Fruit fly (Drosophila melanogaster) whole organism, embryonic: ENCODE results near the gene Ccp84Ac.

Experiments used
- B-H2 ChIP-seq: fragments of 200-800 bp; sonication (Bioruptor generic); optimal IDR thresholded peaks from 2 replicates; lab custom pipeline; 2018; ENCODE audit warnings: missing biosample characterization, mild to moderate bottlenecking, missing genetic modification characterization
- Blimp-1 ChIP-seq: fragments of 200-800 bp; sonication (Bioruptor generic); optimal IDR thresholded peaks from 3 replicates; lab custom pipeline; 2018; ENCODE audit warnings: missing biosample characterization, missing genetic modification characterization, mild to moderate bottlenecking, moderate library complexity, missing genetic modification reagents
- CG10274 ChIP-seq: fragments of 200-800 bp; sonication (Bioruptor generic); optimal IDR thresholded peaks from 3 replicates; lab custom pipeline; 2017; ENCODE audit warnings: missing biosample characterization, mild to moderate bottlenecking, missing genetic modification characterization
- CG12071 ChIP-seq: fragments of 200-800 bp; sonication (Bioruptor generic); optimal IDR thresholded peaks from 3 replicates; lab custom pipeline; 2018; ENCODE audit warnings: missing biosample characterization, mild to moderate bottlenecking, missing genetic modification characterization
- CG15011 ChIP-seq: fragments of 200-800 bp; sonication (Bioruptor generic); optimal IDR thresholded peaks from 3 replicates; lab custom pipeline; 2018; ENCODE audit warnings: missing biosample characterization, mild to moderate bottlenecking, missing genetic modification characterization
- CG1647 ChIP-seq: fragments of 200-800 bp; sonication (Bioruptor generic); optimal IDR thresholded peaks from 3 replicates; lab custom pipeline; 2016; ENCODE audit warnings: missing biosample characterization, missing genetic modification characterization
- CG17361 ChIP-seq: fragments of 200-800 bp; sonication (Bioruptor generic); IDR thresholded peaks from 3 replicates; pipeline ENCODE4 v1.3.6; 2022; ENCODE audit warnings: missing biosample characterization, missing genetic modification characterization
- CG17802 ChIP-seq: fragments of 200-800 bp; sonication (Bioruptor generic); optimal IDR thresholded peaks from 2 replicates; lab custom pipeline; 2018; ENCODE audit warnings: missing biosample characterization, mild to moderate bottlenecking, missing genetic modification characterization, moderate library complexity
- CG2875 ChIP-seq: fragments of 200-800 bp; sonication (Bioruptor generic); optimal IDR thresholded peaks from 2 replicates; lab custom pipeline; 2017; ENCODE audit warnings: missing biosample characterization, mild to moderate bottlenecking, missing genetic modification characterization, missing genetic modification reagents
- CG31365 ChIP-seq: fragments of 200-800 bp; sonication (Bioruptor generic); optimal IDR thresholded peaks from 2 replicates; lab custom pipeline; 2018; ENCODE audit warnings: missing biosample characterization, mild to moderate bottlenecking, missing genetic modification characterization
- CG4282 ChIP-seq: fragments of 200-800 bp; sonication (Bioruptor generic); optimal IDR thresholded peaks from 2 replicates; lab custom pipeline; 2016; ENCODE audit warnings: missing biosample characterization, missing genetic modification characterization
- CG4617 ChIP-seq: fragments of 200-800 bp; sonication (Bioruptor generic); optimal IDR thresholded peaks from 3 replicates; lab custom pipeline; 2016; ENCODE audit warnings: missing biosample characterization, missing genetic modification characterization, borderline replicate concordance
- CG7271 ChIP-seq: fragments of 200-800 bp; sonication (Bioruptor generic); optimal IDR thresholded peaks from 2 replicates; lab custom pipeline; 2018; ENCODE audit warnings: missing biosample characterization, mild to moderate bottlenecking, missing genetic modification characterization, moderate library complexity
- CG7357 ChIP-seq: fragments of 200-800 bp; sonication (Bioruptor generic); IDR thresholded peaks from 3 replicates; pipeline ENCODE4 v1.3.6; 2022; ENCODE audit warnings: missing biosample characterization, missing genetic modification characterization
- CG8359 ChIP-seq: fragments of 200-800 bp; sonication (Bioruptor generic); optimal IDR thresholded peaks from 2 replicates; lab custom pipeline; 2017; ENCODE audit warnings: missing biosample characterization, mild to moderate bottlenecking, missing genetic modification characterization, borderline replicate concordance
- CG9215 ChIP-seq: fragments of 200-800 bp; sonication (Bioruptor generic); IDR thresholded peaks from 2 replicates; pipeline ENCODE4 v1.3.6; 2022; ENCODE audit warnings: missing biosample characterization, missing genetic modification characterization
- CG9437 ChIP-seq: fragments of 200-800 bp; sonication (Bioruptor generic); optimal IDR thresholded peaks from 2 replicates; lab custom pipeline; 2018; ENCODE audit warnings: missing biosample characterization, mild to moderate bottlenecking, missing genetic modification characterization
- D19A ChIP-seq: fragments of 200-800 bp; optimal IDR thresholded peaks from 3 replicates; lab custom pipeline; 2019; ENCODE audit warnings: missing biosample characterization, mild to moderate bottlenecking, missing genetic modification characterization, moderate library complexity
- Dbx ChIP-seq: fragments of 200-800 bp; sonication (Bioruptor generic); IDR thresholded peaks from 3 replicates; pipeline ENCODE4 v1.3.6; 2022; ENCODE audit warnings: missing biosample characterization, missing genetic modification characterization
- HmgD ChIP-seq: fragments of 200-800 bp; sonication (Bioruptor generic); optimal IDR thresholded peaks from 3 replicates; lab custom pipeline; 2016; ENCODE audit warnings: missing biosample characterization, missing genetic modification characterization
- Max ChIP-seq: fragments of 200-800 bp; sonication (Bioruptor generic); optimal IDR thresholded peaks from 2 replicates; lab custom pipeline; 2016; ENCODE audit warnings: missing biosample characterization, mild to moderate bottlenecking, missing genetic modification characterization
- NC2β ChIP-seq: fragments of 200-800 bp; sonication (Bioruptor generic); optimal IDR thresholded peaks from 2 replicates; lab custom pipeline; 2016; ENCODE audit warnings: missing biosample characterization, missing genetic modification characterization
- Sox100B ChIP-seq: fragments of 200-800 bp; sonication (Bioruptor generic); optimal IDR thresholded peaks from 3 replicates; lab custom pipeline; 2018; ENCODE audit warnings: missing biosample characterization, mild to moderate bottlenecking, missing genetic modification characterization
- Ssrp ChIP-seq: fragments of 200-800 bp; sonication (Bioruptor generic); optimal IDR thresholded peaks from 2 replicates; lab custom pipeline; 2018; ENCODE audit warnings: missing biosample characterization, mild to moderate bottlenecking, missing genetic modification characterization, moderate library complexity
- Stat92E ChIP-seq, 3 experiments: fragments of >200 bp in 2 of 3; fragments of 200-800 bp in 1 of 3; sonication (Bioruptor generic) in 1 of 3; optimal IDR thresholded peaks; 2 replicates each; lab custom pipeline; 2017 to 2019; ENCODE audit warnings: missing biosample characterization in 3 of 3, missing genetic modification characterization in 3 of 3, mild to moderate bottlenecking in 1 of 3, moderate library complexity in 1 of 3
- bigmax ChIP-seq: fragments of 200-800 bp; sonication (Bioruptor generic); optimal IDR thresholded peaks from 2 replicates; lab custom pipeline; 2018; ENCODE audit warnings: missing biosample characterization, mild to moderate bottlenecking, missing genetic modification characterization
- bowl ChIP-seq: fragments of 200-800 bp; sonication (Bioruptor generic); IDR thresholded peaks from 2 replicates; pipeline ENCODE4 v1.3.6; 2022; ENCODE audit warnings: missing biosample characterization, missing genetic modification characterization
- chif ChIP-seq, 2 experiments: fragments of 200-800 bp; sonication (Bioruptor generic); optimal IDR thresholded peaks; 3 replicates each; lab custom pipeline; 2016; ENCODE audit warnings: missing biosample characterization in 2 of 2, missing genetic modification characterization in 2 of 2
- crol ChIP-seq: fragments of 200-800 bp; sonication (Bioruptor generic); IDR thresholded peaks from 2 replicates; pipeline ENCODE4 v1.3.6; 2022; ENCODE audit warnings: missing biosample characterization, missing genetic modification characterization
- danr ChIP-seq: fragments of 200-800 bp; sonication (Bioruptor generic); IDR thresholded peaks from 2 replicates; pipeline ENCODE4 v1.3.6; 2022; ENCODE audit warnings: missing biosample characterization, missing genetic modification characterization
- dmrt99B ChIP-seq: fragments of 200-800 bp; sonication (Bioruptor generic); optimal IDR thresholded peaks from 2 replicates; lab custom pipeline; 2018; ENCODE audit warnings: missing biosample characterization, mild to moderate bottlenecking, missing genetic modification characterization, moderate library complexity
- dpn ChIP-seq, 2 experiments: fragments of 200-800 bp; sonication (Bioruptor generic); optimal IDR thresholded peaks; 3 replicates each; lab custom pipeline; 2016; ENCODE audit warnings: missing biosample characterization in 2 of 2, missing genetic modification characterization in 2 of 2
- ems ChIP-seq: fragments of 200-800 bp; sonication (Bioruptor generic); optimal IDR thresholded peaks from 3 replicates; lab custom pipeline; 2016; ENCODE audit warnings: missing biosample characterization, missing genetic modification characterization
- eve ChIP-seq, 2 experiments: fragments of >200 bp; optimal IDR thresholded peaks; 2 replicates each; lab custom pipeline; 2017; ENCODE audit warnings: missing biosample characterization in 2 of 2, missing genetic modification characterization in 2 of 2
- gsb ChIP-seq: fragments of 200-800 bp; sonication (Bioruptor generic); IDR thresholded peaks from 2 replicates; pipeline ENCODE4 v1.3.6; 2022; ENCODE audit warnings: missing biosample characterization, missing genetic modification characterization
- kah ChIP-seq: fragments of 200-800 bp; sonication (Bioruptor generic); optimal IDR thresholded peaks from 2 replicates; lab custom pipeline; 2018; ENCODE audit warnings: missing biosample characterization, mild to moderate bottlenecking, missing genetic modification characterization
- nerfin-1 ChIP-seq: fragments of 200-800 bp; sonication (Bioruptor generic); optimal IDR thresholded peaks from 3 replicates; lab custom pipeline; 2019; ENCODE audit warnings: missing biosample characterization, mild to moderate bottlenecking, missing genetic modification characterization, moderate library complexity
- nmo ChIP-seq: fragments of 200-800 bp; sonication (Bioruptor generic); optimal IDR thresholded peaks from 2 replicates; lab custom pipeline; 2018; ENCODE audit warnings: missing biosample characterization, mild to moderate bottlenecking, missing genetic modification characterization, moderate library complexity
- oc ChIP-seq: fragments of 200-800 bp; sonication (Bioruptor generic); optimal IDR thresholded peaks from 2 replicates; lab custom pipeline; 2018; ENCODE audit warnings: missing biosample characterization, mild to moderate bottlenecking, missing genetic modification characterization, moderate library complexity
- pho ChIP-seq: fragments of 200-800 bp; sonication (Bioruptor generic); optimal IDR thresholded peaks from 2 replicates; lab custom pipeline; 2016; ENCODE audit warnings: missing biosample characterization, missing genetic modification characterization
- ro ChIP-seq: fragments of 200-800 bp; sonication (Bioruptor generic); IDR thresholded peaks from 2 replicates; pipeline ENCODE4 v1.3.6; 2022; ENCODE audit warnings: missing biosample characterization, missing genetic modification characterization
- salm ChIP-seq: fragments of 200-800 bp; sonication (Bioruptor generic); optimal IDR thresholded peaks from 2 replicates; lab custom pipeline; 2018; ENCODE audit warnings: missing biosample characterization, mild to moderate bottlenecking, missing genetic modification characterization
- sc ChIP-seq, 3 experiments: fragments of >200 bp in 2 of 3; fragments of 200-800 bp in 1 of 3; sonication (Bioruptor generic) in 1 of 3; optimal IDR thresholded peaks; 2 replicates in 2 of 3; 3 replicates in 1 of 3; lab custom pipeline; 2017; ENCODE audit warnings: mild to moderate bottlenecking in 1 of 3, missing biosample characterization in 1 of 3, missing genetic modification characterization in 1 of 3, missing genetic modification reagents in 1 of 3
- seq ChIP-seq: fragments of 200-800 bp; sonication (Bioruptor generic); IDR thresholded peaks from 2 replicates; pipeline ENCODE4 v1.3.6; 2022; ENCODE audit warnings: missing biosample characterization, missing genetic modification characterization
- sim ChIP-seq: fragments of 200-800 bp; sonication (Bioruptor generic); IDR thresholded peaks from 2 replicates; pipeline ENCODE4 v1.3.6; 2022; ENCODE audit warnings: missing biosample characterization, missing genetic modification characterization
- tap ChIP-seq: fragments of 200-800 bp; optimal IDR thresholded peaks from 3 replicates; lab custom pipeline; 2019; ENCODE audit warnings: missing biosample characterization, mild to moderate bottlenecking, missing genetic modification characterization, moderate library complexity
- tio ChIP-seq: fragments of 200-800 bp; sonication (Bioruptor generic); optimal IDR thresholded peaks from 2 replicates; lab custom pipeline; 2017; ENCODE audit warnings: missing biosample characterization, missing genetic modification characterization, inconsistent platforms
- unc-4 ChIP-seq: fragments of 200-800 bp; sonication (Bioruptor generic); IDR thresholded peaks from 2 replicates; pipeline ENCODE4 v1.3.6; 2022; ENCODE audit warnings: missing biosample characterization, missing genetic modification characterization; ENCODE audit not compliant: partially characterized antibody
- zen2 ChIP-seq: fragments of 200-800 bp; sonication (Bioruptor generic); IDR thresholded peaks from 3 replicates; pipeline ENCODE4 v1.3.6; 2022; ENCODE audit warnings: missing biosample characterization, missing genetic modification characterization; ENCODE audit not compliant: partially characterized antibody
- zf30C ChIP-seq: fragments of 200-800 bp; sonication (Bioruptor generic); optimal IDR thresholded peaks from 3 replicates; lab custom pipeline; 2018; ENCODE audit warnings: missing biosample characterization, mild to moderate bottlenecking, missing genetic modification characterization

The Ccp84Ac gene

DNA sequence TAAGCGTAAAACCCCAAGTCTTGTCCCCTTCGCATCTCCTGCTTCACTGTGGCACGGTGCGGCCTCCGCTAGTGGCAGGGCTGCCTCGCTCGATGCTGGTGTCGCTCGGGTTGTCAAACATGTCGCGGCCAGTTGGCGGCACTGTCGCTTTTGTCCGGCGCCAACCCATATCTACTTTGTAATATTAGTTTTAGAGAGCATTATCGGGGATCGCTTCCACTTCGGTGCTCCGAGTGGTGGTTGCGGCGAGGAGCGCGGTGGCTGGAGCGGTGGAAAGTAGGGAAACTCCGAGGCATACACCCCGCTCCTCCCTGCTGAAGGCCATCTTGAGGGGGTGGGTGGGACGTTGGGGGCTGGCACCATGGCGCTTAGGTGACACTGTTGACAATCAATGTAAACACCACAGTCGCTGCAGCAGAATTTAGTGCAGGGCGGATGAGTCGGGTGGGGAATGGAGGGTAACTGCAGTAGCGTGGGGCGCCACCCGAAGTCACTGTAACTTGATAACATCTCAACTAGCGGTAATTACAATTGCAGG, 30.9 kb downstream of the Ccp84Ac start (continued):
- no peak for TF ChIP-seq CG7271 (tag; lab: Kevin White, UChicago)
- TF ChIP-seq HmgD (GFP tag; lab: Kevin White, UChicago), result no peak
- TF ChIP-seq CG9437 (GFP tag; lab: Kevin White, UChicago), result no peak
- TF ChIP-seq Stat92E (GFP tag; optimal IDR thresholded peaks at IDR 0.05; lab: Kevin White, UChicago), result no peak
- no peak for TF ChIP-seq CG4617 (GFP tag; lab: Kevin White, UChicago)
- peak; percentile 19 for TF ChIP-seq CG8359
- TF ChIP-seq sc (optimal IDR thresholded peaks at IDR 0.05; lab: Kevin White, UChicago), result no peak
- TF ChIP-seq sc (GFP tag; optimal IDR thresholded peaks at IDR 0.05; lab: Kevin White, UChicago), result peak; percentile 3
- no peak for TF ChIP-seq Dbx
- TF ChIP-seq ems (GFP tag; lab: Kevin White, UChicago), result no peak
- TF ChIP-seq chif (GFP tag; optimal IDR thresholded peaks at IDR 0.05; lab: Kevin White, UChicago), result no peak
- TF ChIP-seq sim (GFP tag; lab: Robert Waterston, UW), result peak; percentile 42; the same call in 1 of the 2 replicates
- no peak for TF ChIP-seq eve (GFP tag; optimal IDR thresholded peaks at IDR 0.05; lab: Kevin White, UChicago)
- TF ChIP-seq zf30C, result no peak
- TF ChIP-seq unc-4 (GFP tag; lab: Robert Waterston, UW), result no peak
- no peak for TF ChIP-seq Ssrp (tag; lab: Kevin White, UChicago)
- peak; percentile 15 for TF ChIP-seq CG15011 (GFP tag; lab: Kevin White, UChicago)
- no peak for TF ChIP-seq D19A (tag; lab: Kevin White, UChicago)
- TF ChIP-seq Sox100B, result no peak
- TF ChIP-seq CG7357 (GFP tag; lab: Robert Waterston, UW), result no peak
- no peak for TF ChIP-seq CG12071
- no peak for TF ChIP-seq bigmax (GFP tag; lab: Kevin White, UChicago)
- no peak for TF ChIP-seq dpn (GFP tag; optimal IDR thresholded peaks at IDR 0.05; lab: Kevin White, UChicago)
- TF ChIP-seq nmo (GFP tag; lab: Kevin White, UChicago), result no peak
- TF ChIP-seq CG17802 (tag; lab: Kevin White, UChicago), result no peak
- no peak for TF ChIP-seq pho (GFP tag; lab: Kevin White, UChicago)
- TF ChIP-seq zen2 (GFP tag; lab: Robert Waterston, UW), result no peak
- no peak for TF ChIP-seq bowl (GFP tag; lab: Robert Waterston, UW)
- TF ChIP-seq nerfin-1, result no peak
- 0 out of 2 replicates have a peak, but pooled peaks have one; percentile 20 for TF ChIP-seq seq (GFP tag; lab: Robert Waterston, UW)
- TF ChIP-seq oc (tag; lab: Kevin White, UChicago), result peak; percentile 57
- TF ChIP-seq CG4282 (GFP tag; lab: Kevin White, UChicago), result no peak
- no peak for TF ChIP-seq kah
- TF ChIP-seq B-H2 (GFP tag; lab: Kevin White, UChicago), result no peak
- no peak for TF ChIP-seq CG1647 (GFP tag; lab: Kevin White, UChicago)
- TF ChIP-seq danr (GFP tag; lab: Robert Waterston, UW), result no peak
- TF ChIP-seq tio (GFP tag; lab: Kevin White, UChicago), result no peak
- TF ChIP-seq CG9215 (GFP tag; lab: Robert Waterston, UW), result no peak
- TF ChIP-seq tap, result no peak
- no peak for TF ChIP-seq dmrt99B (tag; lab: Kevin White, UChicago)
- TF ChIP-seq NC2β, result no peak
- no peak for TF ChIP-seq ro
- TF ChIP-seq Blimp-1, result peak; percentile 37
- peak; percentile 81 for TF ChIP-seq CG2875 (GFP tag; lab: Kevin White, UChicago)
- no peak for TF ChIP-seq Max (GFP tag; lab: Kevin White, UChicago)
- no peak for TF ChIP-seq gsb (GFP tag; lab: Robert Waterston, UW)
- TF ChIP-seq CG17361 (GFP tag; lab: Robert Waterston, UW), result 0 out of 3 replicates have a peak, but pooled peaks have one; percentile 10
- no peak for TF ChIP-seq CG31365
- TF ChIP-seq salm (tag; lab: Kevin White, UChicago), result no peak
- TF ChIP-seq crol (GFP tag; lab: Robert Waterston, UW), result peak; percentile 96
- no peak for TF ChIP-seq CG10274 (GFP tag; lab: Kevin White, UChicago)
